Fruit fly (Drosophila melanogaster) whole organism, wandering third instar larva: Measurements from ENCODE around the gene CG11927.
A peak's percentile ranks its signal among the peaks of the same experiment; 100 is the strongest.

Experiments
- Abd-B ChIP-seq: fragments of >200 bp; optimal IDR thresholded peaks from 2 replicates; lab custom pipeline; 2017; ENCODE audit warnings: missing biosample characterization, missing genetic modification characterization
- CG32264 ChIP-seq: fragments of 200-800 bp; sonication (Bioruptor generic); optimal IDR thresholded peaks from 2 replicates; lab custom pipeline; 2016; ENCODE audit warnings: missing biosample characterization, missing genetic modification characterization
- CG9705 ChIP-seq: fragments of 200-800 bp; sonication (Bioruptor generic); optimal IDR thresholded peaks from 2 replicates; lab custom pipeline; 2018; ENCODE audit warnings: missing biosample characterization, mild to moderate bottlenecking, missing genetic modification characterization
- CrebA ChIP-seq: fragments of 200-800 bp; sonication (Bioruptor generic); optimal IDR thresholded peaks from 2 replicates; lab custom pipeline; 2016; ENCODE audit warnings: missing biosample characterization, mild to moderate bottlenecking, missing genetic modification characterization, borderline replicate concordance
- Dfd ChIP-seq: fragments of >200 bp; optimal IDR thresholded peaks from 2 replicates; lab custom pipeline; 2017; ENCODE audit warnings: missing biosample characterization, missing genetic modification characterization
- Dif ChIP-seq: fragments of 200-275, 200-300 bp; sonication (Bioruptor generic); optimal IDR thresholded peaks from 2 replicates; lab custom pipeline; 2018; ENCODE audit warnings: missing biosample characterization, missing genetic modification characterization; ENCODE audit not compliant: partially characterized antibody
- GATAd ChIP-seq: sonication (Bioruptor generic); optimal IDR thresholded peaks from 2 replicates; lab custom pipeline; 2016; ENCODE audit warnings: missing biosample characterization, missing genetic modification characterization
- HLH106 ChIP-seq: fragments of 200-800 bp; optimal IDR thresholded peaks from 3 replicates; lab custom pipeline; 2019; ENCODE audit warnings: missing biosample characterization, mild to moderate bottlenecking, missing genetic modification characterization, moderate library complexity
- Hnf4 ChIP-seq: fragments of 200-800 bp; sonication (Bioruptor generic); optimal IDR thresholded peaks from 2 replicates; lab custom pipeline; 2016; ENCODE audit warnings: missing biosample characterization, mild to moderate bottlenecking, missing genetic modification characterization
- Hr78 ChIP-seq: fragments of >200 bp; optimal IDR thresholded peaks from 2 replicates; lab custom pipeline; 2017; ENCODE audit warnings: missing biosample characterization, missing genetic modification characterization
- Hr83 ChIP-seq: fragments of 200-300 bp; sonication (Bioruptor generic); optimal IDR thresholded peaks from 2 replicates; lab custom pipeline; 2016; ENCODE audit warnings: missing biosample characterization, mild to moderate bottlenecking, missing genetic modification characterization, moderate library complexity; ENCODE audit not compliant: poor library complexity, severe bottlenecking
- Jra ChIP-seq: sonication (Bioruptor generic); optimal IDR thresholded peaks from 2 replicates; lab custom pipeline; 2016; ENCODE audit warnings: missing biosample characterization, missing genetic modification characterization
- Mio ChIP-seq: sonication (Bioruptor generic); optimal IDR thresholded peaks from 2 replicates; lab custom pipeline; 2016; ENCODE audit warnings: missing biosample characterization, missing genetic modification characterization
- Myc ChIP-seq: fragments of >200 bp; optimal IDR thresholded peaks from 2 replicates; lab custom pipeline; 2017
- N ChIP-seq: fragments of >200 bp; optimal IDR thresholded peaks from 2 replicates; lab custom pipeline; 2018; ENCODE audit warnings: missing biosample characterization, missing external identifiers, missing genetic modification characterization
- OdsH ChIP-seq: fragments of 200-800 bp; sonication (Bioruptor generic); optimal IDR thresholded peaks from 2 replicates; lab custom pipeline; 2016; ENCODE audit warnings: missing biosample characterization, mild to moderate bottlenecking, missing genetic modification characterization
- Rel ChIP-seq, 2 experiments: fragments of 200-800 bp; sonication (Bioruptor generic) in 1 of 2; optimal IDR thresholded peaks; 2 replicates in 1 of 2; 3 replicates in 1 of 2; lab custom pipeline; 2016 to 2019; ENCODE audit warnings: mild to moderate bottlenecking in 2 of 2, missing biosample characterization in 2 of 2, missing genetic modification characterization in 2 of 2, moderate library complexity in 1 of 2
- Sp1 ChIP-seq: fragments of 200-800 bp; sonication (Bioruptor generic); optimal IDR thresholded peaks from 3 replicates; lab custom pipeline; 2019; ENCODE audit warnings: missing biosample characterization, mild to moderate bottlenecking, missing genetic modification characterization, moderate library complexity
- Vsx2 ChIP-seq: fragments of 200-300, 225-300 bp; sonication (Bioruptor generic); optimal IDR thresholded peaks from 2 replicates; lab custom pipeline; 2018; ENCODE audit warnings: missing biosample characterization, missing genetic modification characterization; ENCODE audit not compliant: partially characterized antibody
- br ChIP-seq: fragments of 200-800 bp; sonication (Bioruptor generic); optimal IDR thresholded peaks from 2 replicates; lab custom pipeline; 2016; ENCODE audit warnings: missing biosample characterization, missing genetic modification characterization
- brk ChIP-seq: fragments of 200-800 bp; sonication (Bioruptor generic); optimal IDR thresholded peaks from 2 replicates; lab custom pipeline; 2016; ENCODE audit warnings: missing biosample characterization, mild to moderate bottlenecking, missing genetic modification characterization
- dl ChIP-seq, 2 experiments: fragments of 175-275, 200-275 bp in 1 of 2; fragments of 200-275 bp in 1 of 2; sonication (Bioruptor generic); optimal IDR thresholded peaks; lab custom pipeline; 2018; ENCODE audit warnings: mild to moderate bottlenecking in 2 of 2, missing biosample characterization in 2 of 2, missing genetic modification characterization in 2 of 2, moderate library complexity in 2 of 2; ENCODE audit not compliant: partially characterized antibody in 2 of 2, insufficient read depth in 1 of 2
- dmrt93B ChIP-seq: fragments of 200-800 bp; sonication (Bioruptor generic); optimal IDR thresholded peaks from 2 replicates; lab custom pipeline; 2018; ENCODE audit warnings: missing biosample characterization, mild to moderate bottlenecking, missing genetic modification characterization
- dsf ChIP-seq: sonication (Bioruptor generic); optimal IDR thresholded peaks from 2 replicates; lab custom pipeline; 2016; ENCODE audit warnings: missing biosample characterization, missing genetic modification characterization, borderline replicate concordance
- ey ChIP-seq: fragments of 200-800 bp; sonication (Bioruptor generic); optimal IDR thresholded peaks from 2 replicates; lab custom pipeline; 2016; ENCODE audit warnings: missing biosample characterization, missing genetic modification characterization
- foxo ChIP-seq, 2 experiments: fragments of 200-800 bp; sonication (Bioruptor generic); optimal IDR thresholded peaks; 2 replicates in 1 of 2; 3 replicates in 1 of 2; lab custom pipeline; 2016 to 2017; ENCODE audit warnings: missing biosample characterization in 2 of 2, missing genetic modification characterization in 2 of 2
- fru ChIP-seq: fragments of 200-800 bp; sonication (Bioruptor generic); optimal IDR thresholded peaks from 3 replicates; lab custom pipeline; 2016; ENCODE audit warnings: missing biosample characterization, mild to moderate bottlenecking, missing genetic modification characterization
- h ChIP-seq: fragments of 200-800 bp; sonication (Bioruptor generic); optimal IDR thresholded peaks from 3 replicates; lab custom pipeline; 2016; ENCODE audit warnings: missing biosample characterization, mild to moderate bottlenecking, missing genetic modification characterization
- jim ChIP-seq: fragments of 175-275, 200-325 bp; sonication (Bioruptor generic); optimal IDR thresholded peaks from 2 replicates; lab custom pipeline; 2016; ENCODE audit warnings: missing biosample characterization, mild to moderate bottlenecking, missing genetic modification characterization
- lola ChIP-seq: fragments of >200 bp; optimal IDR thresholded peaks from 2 replicates; lab custom pipeline; 2017; ENCODE audit warnings: missing biosample characterization, missing genetic modification characterization
- psq ChIP-seq: fragments of 200-800 bp; sonication (Bioruptor generic); optimal IDR thresholded peaks from 3 replicates; lab custom pipeline; 2017; ENCODE audit warnings: missing biosample characterization, mild to moderate bottlenecking, missing genetic modification characterization, moderate library complexity
- rgr ChIP-seq: fragments of 200-800 bp; sonication (Bioruptor generic); optimal IDR thresholded peaks from 3 replicates; lab custom pipeline; 2016; ENCODE audit warnings: missing biosample characterization, mild to moderate bottlenecking, missing genetic modification characterization
- sage ChIP-seq: fragments of 200-800 bp; sonication (Bioruptor generic); optimal IDR thresholded peaks from 2 replicates; lab custom pipeline; 2016; ENCODE audit warnings: missing biosample characterization, mild to moderate bottlenecking, missing genetic modification characterization
- sv ChIP-seq: fragments of 200-800 bp; sonication (Bioruptor generic); optimal IDR thresholded peaks from 3 replicates; lab custom pipeline; 2016; ENCODE audit warnings: missing biosample characterization, missing genetic modification characterization
- tai ChIP-seq: sonication (Bioruptor generic); optimal IDR thresholded peaks from 2 replicates; lab custom pipeline; 2016; ENCODE audit warnings: missing biosample characterization, missing genetic modification characterization
- woc ChIP-seq: sonication (Bioruptor generic); optimal IDR thresholded peaks from 2 replicates; lab custom pipeline; 2016; ENCODE audit warnings: missing biosample characterization, mild to moderate bottlenecking, missing genetic modification characterization

The CG11927 gene

dm6 chr2L:4823797-4824196, 23.8 kb upstream of the CG11927 start:
- no peak for TF ChIP-seq Dfd (GFP tag; lab: Kevin White, UChicago)
- TF ChIP-seq Abd-B (GFP tag; lab: Kevin White, UChicago) = no peak
- TF ChIP-seq psq (GFP tag; lab: Kevin White, UChicago) = no peak
- no peak for TF ChIP-seq sv (GFP tag; lab: Kevin White, UChicago)
- no peak for TF ChIP-seq Hr78 (GFP tag; lab: Kevin White, UChicago)
- TF ChIP-seq dmrt93B = no peak
- TF ChIP-seq jim = no peak
- no peak for TF ChIP-seq OdsH (GFP tag; lab: Kevin White, UChicago)
- TF ChIP-seq Myc (lab: Kevin White, UChicago) = no peak

- no peak for TF ChIP-seq sage (GFP tag; lab: Kevin White, UChicago)
- no peak for TF ChIP-seq woc (GFP tag; lab: Kevin White, UChicago)
- TF ChIP-seq Vsx2 (GFP tag; lab: Kevin White, UChicago) = no peak
- no peak for TF ChIP-seq Dif (GFP tag; lab: Kevin White, UChicago)
- no peak for TF ChIP-seq CG9705 (GFP tag; lab: Kevin White, UChicago)
- TF ChIP-seq lola (GFP tag; lab: Kevin White, UChicago) = no peak
- TF ChIP-seq N (GFP tag; lab: Kevin White, UChicago) = no peak
- no peak for TF ChIP-seq dmrt93B
- TF ChIP-seq Jra (GFP tag; lab: Kevin White, UChicago) = no peak
- no peak for TF ChIP-seq Hr78 (GFP tag; lab: Kevin White, UChicago)
- TF ChIP-seq CrebA = no peak
- no peak for TF ChIP-seq Dfd (GFP tag; lab: Kevin White, UChicago)
- no peak for TF ChIP-seq HLH106
- TF ChIP-seq sv (GFP tag; lab: Kevin White, UChicago) = no peak
- no peak for TF ChIP-seq CG32264 (GFP tag; lab: Kevin White, UChicago)
- TF ChIP-seq tai (GFP tag; lab: Kevin White, UChicago) = no peak
- no peak for TF ChIP-seq Hr83 (GFP tag; lab: Kevin White, UChicago)
- no peak for TF ChIP-seq ey (GFP tag; lab: Kevin White, UChicago)
Observed at dm6 chr2L:4825695-4826094, 21.9 kb upstream of the CG11927 start.

dm6 chr2L:4829040-4829439, 18.5 kb upstream of the CG11927 start:
- no peak for TF ChIP-seq lola (GFP tag; lab: Kevin White, UChicago)
- TF ChIP-seq sv (GFP tag; lab: Kevin White, UChicago) = no peak
- no peak for TF ChIP-seq fru (GFP tag; lab: Kevin White, UChicago)
- no peak for TF ChIP-seq CG32264 (GFP tag; lab: Kevin White, UChicago)
- no peak for TF ChIP-seq Rel (GFP tag; optimal IDR thresholded peaks at IDR 0.05; lab: Kevin White, UChicago)
- TF ChIP-seq Rel (tag; optimal IDR thresholded peaks at IDR 0.05; lab: Kevin White, UChicago) = no peak
- no peak for TF ChIP-seq Jra (GFP tag; lab: Kevin White, UChicago)
- TF ChIP-seq woc (GFP tag; lab: Kevin White, UChicago) = no peak
- no peak for TF ChIP-seq sage (GFP tag; lab: Kevin White, UChicago)
- TF ChIP-seq Hr83 (GFP tag; lab: Kevin White, UChicago) = peak; percentile 83
- peak; percentile 49 for TF ChIP-seq h (GFP tag; lab: Kevin White, UChicago)
- no peak for TF ChIP-seq Mio (GFP tag; lab: Kevin White, UChicago)
- TF ChIP-seq Dif (GFP tag; lab: Kevin White, UChicago) = no peak
- TF ChIP-seq Myc (lab: Kevin White, UChicago) = no peak
- no peak for TF ChIP-seq tai (GFP tag; lab: Kevin White, UChicago)
- no peak for TF ChIP-seq Sp1
- TF ChIP-seq Vsx2 (GFP tag; lab: Kevin White, UChicago) = no peak
- peak; percentile 18 for TF ChIP-seq OdsH (GFP tag; lab: Kevin White, UChicago)
- TF ChIP-seq dmrt93B = no peak
- TF ChIP-seq foxo (GFP tag; optimal IDR thresholded peaks at IDR 0.05; lab: Kevin White, UChicago) = peak in 1 of 2 experiments; percentile 16
- no peak for TF ChIP-seq N (GFP tag; lab: Kevin White, UChicago)
- no peak for TF ChIP-seq Hr78 (GFP tag; lab: Kevin White, UChicago)
- no peak for TF ChIP-seq GATAd (GFP tag; lab: Kevin White, UChicago)
- TF ChIP-seq dsf (GFP tag; lab: Kevin White, UChicago) = no peak
- no peak for TF ChIP-seq Hnf4 (GFP tag; lab: Kevin White, UChicago)
- no peak for TF ChIP-seq brk (GFP tag; lab: Kevin White, UChicago)
- no peak for TF ChIP-seq rgr (GFP tag; lab: Kevin White, UChicago)
- no peak for TF ChIP-seq psq (GFP tag; lab: Kevin White, UChicago)
- TF ChIP-seq dl (GFP tag; optimal IDR thresholded peaks at IDR 0.05; lab: Kevin White, UChicago; ENCODE audit: insufficient read depth in 1 of 2, partially characterized antibody in 2 of 2) = no peak
- TF ChIP-seq ey (GFP tag; lab: Kevin White, UChicago) = no peak
- TF ChIP-seq br (GFP tag; lab: Kevin White, UChicago) = peak; percentile 45
- TF ChIP-seq CG9705 (GFP tag; lab: Kevin White, UChicago) = no peak
- no peak for TF ChIP-seq Dfd (GFP tag; lab: Kevin White, UChicago)
